Fruit fly (Drosophila melanogaster) whole organism, prepupa: ENCODE measurements around the gene hfp.

Experiments used
- Blimp-1 ChIP-seq: fragments of 200-800 bp; sonication (Bioruptor generic); optimal IDR thresholded peaks from 3 replicates; lab custom pipeline; 2017; ENCODE audit warnings: missing biosample characterization, missing genetic modification characterization, mild to moderate bottlenecking, moderate library complexity, missing genetic modification reagents
- CG11294 ChIP-seq: fragments of 200-800 bp; sonication (Bioruptor generic); IDR thresholded peaks from 2 replicates; pipeline ENCODE4 v1.3.6; 2022; ENCODE audit warnings: missing biosample characterization, missing genetic modification characterization
- CG11762 ChIP-seq: fragments of 200-800 bp; sonication (Bioruptor generic); optimal IDR thresholded peaks from 3 replicates; lab custom pipeline; 2016; ENCODE audit warnings: missing biosample characterization, missing genetic modification characterization; ENCODE audit not compliant: insufficient read depth
- CG11902 ChIP-seq: fragments of 200-800 bp; sonication (Bioruptor generic); optimal IDR thresholded peaks from 3 replicates; lab custom pipeline; 2016; ENCODE audit warnings: missing biosample characterization, missing genetic modification characterization
- CG15336 ChIP-seq: fragments of 200-800 bp; sonication (Bioruptor generic); IDR thresholded peaks from 2 replicates; pipeline ENCODE4 v1.3.6; 2022; ENCODE audit warnings: missing biosample characterization, missing genetic modification characterization
- CG16779 ChIP-seq: fragments of 200-800 bp; sonication (Bioruptor generic); optimal IDR thresholded peaks from 3 replicates; lab custom pipeline; 2017; ENCODE audit warnings: missing biosample characterization, mild to moderate bottlenecking, missing genetic modification characterization
- CG34406 ChIP-seq: fragments of 200-800 bp; sonication (Bioruptor generic); optimal IDR thresholded peaks from 3 replicates; lab custom pipeline; 2016; ENCODE audit warnings: missing biosample characterization, missing genetic modification characterization
- CG3919 ChIP-seq: fragments of 200-800 bp; sonication (Bioruptor generic); optimal IDR thresholded peaks from 3 replicates; lab custom pipeline; 2016; ENCODE audit warnings: missing biosample characterization, missing genetic modification characterization
- CG4318 ChIP-seq: fragments of 200-800 bp; sonication (Bioruptor generic); optimal IDR thresholded peaks from 3 replicates; lab custom pipeline; 2017; ENCODE audit warnings: missing biosample characterization, mild to moderate bottlenecking, missing genetic modification characterization
- CG6276 ChIP-seq: fragments of 200-800 bp; sonication (Bioruptor generic); optimal IDR thresholded peaks from 2 replicates; lab custom pipeline; 2017; ENCODE audit warnings: missing biosample characterization, mild to moderate bottlenecking, missing genetic modification characterization
- CG6808 ChIP-seq: fragments of 200-800 bp; sonication (Bioruptor generic); optimal IDR thresholded peaks from 3 replicates; lab custom pipeline; 2017; ENCODE audit warnings: missing biosample characterization, missing genetic modification characterization, mild to moderate bottlenecking, moderate library complexity, missing genetic modification reagents
- CG8319 ChIP-seq: fragments of 200-800 bp; sonication (Bioruptor generic); optimal IDR thresholded peaks from 3 replicates; lab custom pipeline; 2016; ENCODE audit warnings: missing biosample characterization, missing genetic modification characterization
- CG8632 ChIP-seq: fragments of 200-800 bp; sonication (Bioruptor generic); optimal IDR thresholded peaks from 3 replicates; lab custom pipeline; 2016; ENCODE audit warnings: missing biosample characterization, missing genetic modification characterization
- Eip75B ChIP-seq: fragments of 200-800 bp; sonication (Bioruptor generic); optimal IDR thresholded peaks from 3 replicates; lab custom pipeline; 2016; ENCODE audit warnings: missing biosample characterization, missing genetic modification characterization
- Eip78C ChIP-seq: fragments of 200-800 bp; sonication (Bioruptor generic); peaks from one replicate; lab custom pipeline; 2016; ENCODE audit warnings: missing biosample characterization, missing genetic modification characterization
- Ets21C ChIP-seq: fragments of 200-800 bp; sonication (Bioruptor generic); optimal IDR thresholded peaks from 3 replicates; lab custom pipeline; 2016; ENCODE audit warnings: missing biosample characterization, missing genetic modification characterization
- Ets96B ChIP-seq: fragments of 200-800 bp; optimal IDR thresholded peaks from 2 replicates; lab custom pipeline; 2019; ENCODE audit warnings: missing biosample characterization, mild to moderate bottlenecking, missing genetic modification characterization, moderate library complexity
- Gug ChIP-seq: fragments of 200-800 bp; sonication (Bioruptor generic); IDR thresholded peaks from 2 replicates; pipeline ENCODE4 v1.3.6; 2022; ENCODE audit warnings: missing biosample characterization, missing genetic modification characterization
- Hr38 ChIP-seq: sonication (Bioruptor generic); optimal IDR thresholded peaks from 2 replicates; lab custom pipeline; 2016; ENCODE audit warnings: missing biosample characterization, missing genetic modification characterization
- Hr39 ChIP-seq: fragments of 200-800 bp; sonication (Bioruptor generic); optimal IDR thresholded peaks from 2 replicates; lab custom pipeline; 2016; ENCODE audit warnings: missing biosample characterization, missing genetic modification characterization
- Hr4 ChIP-seq: fragments of 200-800 bp; sonication (Bioruptor generic); optimal IDR thresholded peaks from 3 replicates; lab custom pipeline; 2016; ENCODE audit warnings: missing biosample characterization, missing genetic modification characterization
- Met ChIP-seq: fragments of 200-800 bp; sonication (Bioruptor generic); optimal IDR thresholded peaks from 3 replicates; lab custom pipeline; 2016; ENCODE audit warnings: missing biosample characterization, missing genetic modification characterization
- OdsH ChIP-seq: fragments of 200-800 bp; sonication (Bioruptor generic); optimal IDR thresholded peaks from 3 replicates; lab custom pipeline; 2016; ENCODE audit warnings: missing biosample characterization, missing genetic modification characterization
- Smox ChIP-seq: fragments of 200-800 bp; sonication (Bioruptor generic); optimal IDR thresholded peaks from 3 replicates; lab custom pipeline; 2016; ENCODE audit warnings: missing biosample characterization, missing genetic modification characterization
- Sox14 ChIP-seq: fragments of 200-800 bp; sonication (Bioruptor generic); optimal IDR thresholded peaks from 3 replicates; lab custom pipeline; 2016; ENCODE audit warnings: missing biosample characterization, missing genetic modification characterization
- Sox15 ChIP-seq: fragments of 200-800 bp; sonication (Bioruptor generic); optimal IDR thresholded peaks from 3 replicates; lab custom pipeline; 2016; ENCODE audit warnings: missing biosample characterization, missing genetic modification characterization
- achi ChIP-seq: fragments of 200-800 bp; sonication (Bioruptor generic); optimal IDR thresholded peaks from 3 replicates; lab custom pipeline; 2016; ENCODE audit warnings: missing biosample characterization, missing genetic modification characterization
- acj6 ChIP-seq: fragments of 200-800 bp; sonication (Bioruptor generic); optimal IDR thresholded peaks from 3 replicates; lab custom pipeline; 2016; ENCODE audit warnings: missing biosample characterization, missing genetic modification characterization
- dac ChIP-seq: fragments of 200-800 bp; sonication (Bioruptor generic); optimal IDR thresholded peaks from 2 replicates; lab custom pipeline; 2017; ENCODE audit warnings: missing biosample characterization, mild to moderate bottlenecking, missing genetic modification characterization
- dsx ChIP-seq: fragments of 200-800 bp; optimal IDR thresholded peaks from 3 replicates; lab custom pipeline; 2019; ENCODE audit warnings: missing biosample characterization, mild to moderate bottlenecking, missing genetic modification characterization, moderate library complexity; ENCODE audit not compliant: poor library complexity, severe bottlenecking
- eg ChIP-seq: fragments of 200-800 bp; sonication (Bioruptor generic); IDR thresholded peaks from 3 replicates; pipeline ENCODE4 v1.3.6; 2022; ENCODE audit warnings: missing biosample characterization, missing genetic modification characterization
- esn ChIP-seq: fragments of 200-800 bp; sonication (Bioruptor generic); optimal IDR thresholded peaks from 2 replicates; lab custom pipeline; 2016; ENCODE audit warnings: missing biosample characterization, mild to moderate bottlenecking, missing genetic modification characterization, moderate library complexity
- fd59A ChIP-seq: fragments of 200-800 bp; sonication (Bioruptor generic); optimal IDR thresholded peaks from 2 replicates; lab custom pipeline; 2017; ENCODE audit warnings: missing biosample characterization, mild to moderate bottlenecking, missing genetic modification characterization, missing genetic modification reagents
- fd85E ChIP-seq: fragments of 200-800 bp; sonication (Bioruptor generic); optimal IDR thresholded peaks from 3 replicates; lab custom pipeline; 2016; ENCODE audit warnings: missing biosample characterization, missing genetic modification characterization
- fkh ChIP-seq: fragments of 200-800 bp; sonication (Bioruptor generic); optimal IDR thresholded peaks from 3 replicates; lab custom pipeline; 2017; ENCODE audit warnings: missing biosample characterization, mild to moderate bottlenecking, missing genetic modification characterization, moderate library complexity
- lz ChIP-seq: fragments of 200-800 bp; sonication (Bioruptor generic); optimal IDR thresholded peaks from 3 replicates; lab custom pipeline; 2016; ENCODE audit warnings: missing biosample characterization, missing genetic modification characterization
- pdm3 ChIP-seq: fragments of 200-800 bp; sonication (Bioruptor generic); optimal IDR thresholded peaks from 3 replicates; lab custom pipeline; 2016; ENCODE audit warnings: missing biosample characterization, missing genetic modification characterization
- salr ChIP-seq, 2 experiments: fragments of 200-800 bp; sonication (Bioruptor generic); optimal IDR thresholded peaks; 3 replicates each; lab custom pipeline; 2016 to 2018; ENCODE audit warnings: missing biosample characterization in 2 of 2, missing genetic modification characterization in 2 of 2, mild to moderate bottlenecking in 1 of 2
- spab ChIP-seq: fragments of 200-800 bp; sonication (Bioruptor generic); optimal IDR thresholded peaks from 2 replicates; lab custom pipeline; 2017; ENCODE audit warnings: missing biosample characterization, mild to moderate bottlenecking, missing genetic modification characterization, missing genetic modification reagents
- topi ChIP-seq: fragments of 200-800 bp; sonication (Bioruptor generic); optimal IDR thresholded peaks from 3 replicates; lab custom pipeline; 2016; ENCODE audit warnings: missing biosample characterization, missing genetic modification characterization
- vri ChIP-seq: fragments of 200-800 bp; sonication (Bioruptor generic); optimal IDR thresholded peaks from 3 replicates; lab custom pipeline; 2016; ENCODE audit warnings: missing biosample characterization, mild to moderate bottlenecking, missing genetic modification characterization

The hfp gene

DNA sequence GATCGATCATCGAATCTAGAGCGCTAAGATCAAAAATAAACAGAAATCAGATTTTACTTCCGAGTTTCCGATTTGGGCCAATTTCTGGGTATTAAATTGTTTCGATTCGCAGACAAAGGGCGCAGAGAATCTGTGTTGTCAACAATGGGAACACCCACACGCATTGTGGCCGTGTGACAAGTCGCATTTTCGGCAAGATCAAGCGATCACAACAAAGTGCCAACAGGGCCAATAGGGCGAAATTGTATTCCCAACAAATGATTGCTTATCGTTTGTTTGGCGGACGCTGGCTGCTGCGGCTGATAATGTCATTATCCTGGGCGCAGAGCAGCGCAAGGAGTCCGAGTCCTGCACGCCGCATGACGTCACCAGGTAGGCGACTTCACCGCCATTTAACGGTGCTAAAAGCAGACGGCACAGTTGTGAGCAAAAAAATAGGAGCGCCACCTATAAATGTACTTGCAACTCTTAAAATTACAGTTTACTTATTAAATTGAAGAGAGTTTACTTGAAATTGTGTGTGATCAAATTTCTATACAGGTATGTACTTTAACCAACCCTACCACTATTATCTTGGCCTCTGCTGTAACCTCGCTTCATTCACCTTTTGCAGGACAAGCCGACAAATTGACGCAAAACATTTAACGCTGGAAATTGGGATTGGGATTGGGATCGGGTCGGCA is 23.3 kb downstream of the hfp start (continued):
- peak; percentile 48 for TF ChIP-seq CG15336 (GFP tag; lab: Robert Waterston, UW)
- TF ChIP-seq vri, result peak; percentile 8
- peak; percentile 23 for TF ChIP-seq CG11762
- TF ChIP-seq Sox14 (GFP tag; lab: Kevin White, UChicago), result peak; percentile 54
- TF ChIP-seq achi (GFP tag; lab: Kevin White, UChicago), result peak; percentile 27
- TF ChIP-seq CG11294 (GFP tag; lab: Robert Waterston, UW), result no peak
- peak; percentile 6 for TF ChIP-seq CG8319
- peak; percentile 14 for TF ChIP-seq CG11902 (GFP tag; lab: Kevin White, UChicago)
- peak; percentile 50 for TF ChIP-seq lz (GFP tag; lab: Kevin White, UChicago)
- TF ChIP-seq Gug (GFP tag; lab: Robert Waterston, UW), result peak; percentile 36
- peak; percentile 55 for TF ChIP-seq fd59A
- peak; percentile 54 for TF ChIP-seq OdsH (GFP tag; lab: Kevin White, UChicago)
- peak; percentile 31 for TF ChIP-seq Eip75B
- peak; percentile 25 for TF ChIP-seq spab (GFP tag; lab: Kevin White, UChicago)
- TF ChIP-seq Met (GFP tag; lab: Kevin White, UChicago), result peak; percentile 62
- peak; percentile 54; the same call in 2 of the 3 replicates for TF ChIP-seq eg
- peak; percentile 38 for TF ChIP-seq Smox (GFP tag; lab: Kevin White, UChicago)
- no peak for TF ChIP-seq dsx
- TF ChIP-seq Eip78C, result no peak
- TF ChIP-seq pdm3, result peak; percentile 40
- TF ChIP-seq Hr4 (GFP tag; lab: Kevin White, UChicago), result peak; percentile 37
- no peak for TF ChIP-seq Hr38
- TF ChIP-seq Ets21C (GFP tag; lab: Kevin White, UChicago), result peak; percentile 28
- no peak for TF ChIP-seq Blimp-1 (GFP tag; lab: Kevin White, UChicago)
- no peak for TF ChIP-seq topi
- peak in 1 of 2 experiments; percentile 18 for TF ChIP-seq salr (GFP tag; optimal IDR thresholded peaks at IDR 0.05; lab: Kevin White, UChicago)
- peak; percentile 32 for TF ChIP-seq CG34406 (GFP tag; lab: Kevin White, UChicago)
- TF ChIP-seq CG4318 (GFP tag; lab: Kevin White, UChicago), result no peak
- no peak for TF ChIP-seq CG6276 (GFP tag; lab: Kevin White, UChicago)
- peak; percentile 59 for TF ChIP-seq esn (GFP tag; lab: Kevin White, UChicago)
- TF ChIP-seq Sox15 (GFP tag; lab: Kevin White, UChicago), result peak; percentile 2
- peak; percentile 70 for TF ChIP-seq Hr39 (GFP tag; lab: Kevin White, UChicago)
- peak; percentile 42 for TF ChIP-seq CG3919 (GFP tag; lab: Kevin White, UChicago)
- no peak for TF ChIP-seq fkh (GFP tag; lab: Kevin White, UChicago)
- TF ChIP-seq Ets96B (tag; lab: Kevin White, UChicago), result peak; percentile 38

DNA sequence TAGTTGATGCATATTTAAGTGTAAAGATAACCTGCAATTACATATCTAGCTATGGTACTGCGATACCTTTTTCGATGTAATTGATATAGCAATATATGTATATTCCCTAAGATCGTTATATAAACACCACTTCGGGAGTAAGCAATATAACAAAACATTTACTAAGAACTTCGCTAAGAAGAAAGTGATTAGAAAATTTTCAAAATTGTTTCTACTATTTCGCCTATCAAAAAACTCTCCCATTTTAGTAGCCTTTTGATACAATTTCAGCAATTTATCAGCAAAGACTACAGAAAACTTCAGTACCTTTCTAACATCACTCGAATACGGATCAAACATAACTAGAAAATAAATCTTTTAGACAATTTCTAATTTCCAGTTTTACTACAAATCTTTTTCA is 25.1 kb downstream of the hfp start, which contains the start of gene robl62A:
Gene robl62A (plus strand): TSS at position 301 of the 400 bp plus-strand sequence.
- TF ChIP-seq dac (GFP tag; lab: Kevin White, UChicago) (no peak), achi (GFP tag; lab: Kevin White, UChicago) (no peak), CG16779 (tag; lab: Kevin White, UChicago) (no peak), CG6808 (GFP tag; lab: Kevin White, UChicago) (no peak), CG8632 (no peak), CG3919 (GFP tag; lab: Kevin White, UChicago) (no peak), acj6 (GFP tag; lab: Kevin White, UChicago) (no peak), fd85E (GFP tag; lab: Kevin White, UChicago) (no peak)
